Worm (Caenorhabditis elegans) whole organism, late embryonic: Measurements from ENCODE around the gene lin-8.

Experiments used
- Y22D7AL.16 ChIP-seq: sonication (generic microtip); optimal IDR thresholded peaks from 2 replicates; lab custom pipeline; 2016; ENCODE audit warnings: missing genetic modification characterization, missing compliant biosample characterization
- ahr-1 ChIP-seq: sonication (generic microtip); optimal IDR thresholded peaks from 2 replicates; lab custom pipeline; 2016; ENCODE audit warnings: missing genetic modification characterization, missing compliant biosample characterization
- ceh-18 ChIP-seq: sonication (generic microtip); optimal IDR thresholded peaks from 2 replicates; lab custom pipeline; 2016; ENCODE audit warnings: missing genetic modification characterization, missing compliant biosample characterization
- ceh-19 ChIP-seq: fragments of 200-800 bp; sonication (Bioruptor generic); optimal IDR thresholded peaks from 2 replicates; lab custom pipeline; 2018; ENCODE audit warnings: mild to moderate bottlenecking, missing genetic modification characterization, missing compliant biosample characterization
- ceh-30 ChIP-seq: fragments of 150-350 bp; optimal IDR thresholded peaks from 2 replicates; lab custom pipeline; 2014; ENCODE audit warnings: missing biosample characterization, missing genetic modification characterization
- ceh-31 ChIP-seq: sonication (generic microtip); optimal IDR thresholded peaks from 2 replicates; lab custom pipeline; 2016; ENCODE audit warnings: missing genetic modification characterization, missing compliant biosample characterization
- ceh-48 ChIP-seq: sonication (generic microtip); optimal IDR thresholded peaks from 2 replicates; lab custom pipeline; 2016; ENCODE audit warnings: missing genetic modification characterization, inconsistent platforms, missing compliant biosample characterization
- ceh-6 ChIP-seq: fragments of 200-800 bp; sonication (Bioruptor generic); optimal IDR thresholded peaks from 2 replicates; lab custom pipeline; 2018; ENCODE audit warnings: mild to moderate bottlenecking, missing genetic modification characterization, missing compliant biosample characterization
- dve-1 ChIP-seq: sonication (generic microtip); optimal IDR thresholded peaks from 2 replicates; lab custom pipeline; 2017; ENCODE audit warnings: antibody characterized with exemption, mild to moderate bottlenecking, missing genetic modification characterization, missing compliant biosample characterization
- elt-4 ChIP-seq: sonication (generic microtip); optimal IDR thresholded peaks from 2 replicates; lab custom pipeline; 2016; ENCODE audit warnings: missing genetic modification characterization, missing compliant biosample characterization
- fax-1 ChIP-seq: sonication (generic microtip); optimal IDR thresholded peaks from 2 replicates; lab custom pipeline; 2016; ENCODE audit warnings: missing genotype, missing genetic modification characterization, missing compliant biosample characterization
- gmeb-2 ChIP-seq: sonication (generic microtip); optimal IDR thresholded peaks from 2 replicates; lab custom pipeline; 2016; ENCODE audit warnings: missing genetic modification characterization, inconsistent platforms, missing compliant biosample characterization
- hlh-13 ChIP-seq: fragments of 200-800 bp; sonication (Bioruptor generic); optimal IDR thresholded peaks from 2 replicates; lab custom pipeline; 2018; ENCODE audit warnings: mild to moderate bottlenecking, missing genetic modification characterization, missing compliant biosample characterization
- hlh-15 ChIP-seq: sonication (generic microtip); optimal IDR thresholded peaks from 2 replicates; lab custom pipeline; 2016; ENCODE audit warnings: missing genetic modification characterization, missing compliant biosample characterization
- hlh-30 ChIP-seq: sonication (generic microtip); optimal IDR thresholded peaks from 2 replicates; lab custom pipeline; 2017; ENCODE audit warnings: antibody characterized with exemption, missing genetic modification characterization, missing compliant biosample characterization; ENCODE audit not compliant: insufficient read depth
- lim-6 ChIP-seq: sonication (generic microtip); optimal IDR thresholded peaks from 2 replicates; lab custom pipeline; 2016; ENCODE audit warnings: missing genetic modification characterization, missing compliant biosample characterization
- lin-11 ChIP-seq: fragments of 200-800 bp; sonication (Bioruptor generic); optimal IDR thresholded peaks from 2 replicates; lab custom pipeline; 2018; ENCODE audit warnings: mild to moderate bottlenecking, missing genetic modification characterization, missing compliant biosample characterization
- nhr-11 ChIP-seq: fragments of 150-350 bp; optimal IDR thresholded peaks from 2 replicates; lab custom pipeline; 2014; ENCODE audit warnings: missing biosample characterization, missing genetic modification characterization
- nhr-232 ChIP-seq: sonication (generic microtip); optimal IDR thresholded peaks from 2 replicates; lab custom pipeline; 2016; ENCODE audit warnings: missing genetic modification characterization, missing compliant biosample characterization
- pag-3 ChIP-seq: sonication (generic microtip); optimal IDR thresholded peaks from 2 replicates; lab custom pipeline; 2016; ENCODE audit warnings: missing compliant biosample characterization, missing genetic modification characterization, borderline replicate concordance
- pat-9 ChIP-seq: fragments of 200-800 bp; sonication (Bioruptor generic); optimal IDR thresholded peaks from 2 replicates; lab custom pipeline; 2018; ENCODE audit warnings: mild to moderate bottlenecking, missing genetic modification characterization, moderate library complexity, missing compliant biosample characterization
- sox-4 ChIP-seq: sonication (generic microtip); optimal IDR thresholded peaks from 2 replicates; lab custom pipeline; 2017; ENCODE audit warnings: mild to moderate bottlenecking, missing genetic modification characterization, inconsistent platforms, missing compliant biosample characterization
- tbx-2 ChIP-seq: sonication (generic microtip); optimal IDR thresholded peaks from 2 replicates; lab custom pipeline; 2016; ENCODE audit warnings: missing genetic modification characterization, missing compliant biosample characterization
- tbx-7 ChIP-seq: sonication (generic microtip); optimal IDR thresholded peaks from 2 replicates; lab custom pipeline; 2016; ENCODE audit warnings: missing genotype, missing genetic modification characterization, missing compliant biosample characterization
- ttx-3 ChIP-seq: sonication (generic microtip); optimal IDR thresholded peaks from 2 replicates; lab custom pipeline; 2016; ENCODE audit warnings: missing genetic modification reagents, missing genetic modification characterization, missing compliant biosample characterization
- unc-3 ChIP-seq, 2 experiments: fragments of 200-800 bp in 1 of 2; sonication (Bioruptor generic) in 1 of 2; sonication (generic microtip) in 1 of 2; conservative IDR thresholded peaks in 1 of 2; optimal IDR thresholded peaks in 1 of 2; 2 replicates each; pipeline versions ENCODE4 v1.3.6 to Lab custom; 2016 to 2022; ENCODE audit warnings: missing compliant biosample characterization in 2 of 2, missing genetic modification characterization in 2 of 2, missing genetic modification reagents in 1 of 2
- unc-42 ChIP-seq: sonication (generic microtip); optimal IDR thresholded peaks from 2 replicates; lab custom pipeline; 2016; ENCODE audit warnings: missing genotype, missing genetic modification characterization, missing compliant biosample characterization
- unc-55 ChIP-seq: sonication (generic microtip); optimal IDR thresholded peaks from 2 replicates; lab custom pipeline; 2017; ENCODE audit warnings: missing biosample characterization, missing genetic modification reagents, missing genetic modification characterization
- ztf-16 ChIP-seq: sonication (generic microtip); optimal IDR thresholded peaks from 2 replicates; lab custom pipeline; 2017; ENCODE audit warnings: missing genetic modification characterization, missing compliant biosample characterization

Gene lin-8

ce11 chrII:3064631-3065030 lies 8.0 kb downstream of the lin-8 start:
- TF ChIP-seq ceh-31 (tag; lab: Kevin White, UChicago): no peak
- peak; percentile 20 for TF ChIP-seq ceh-48 (tag; lab: Kevin White, UChicago)

- TF ChIP-seq hlh-13 (GFP tag; lab: Kevin White, UChicago) (no peak), dve-1 (no peak), ahr-1 (tag; lab: Kevin White, UChicago) (no peak), ceh-30 (no peak), ztf-16 (no peak), ceh-18 (no peak), gmeb-2 (tag; lab: Kevin White, UChicago) (no peak), hlh-30 (tag; lab: Kevin White, UChicago) (no peak), nhr-11 (tag; lab: Kevin White, UChicago) (no peak), pat-9 (tag; lab: Kevin White, UChicago) (no peak)
Measured at ce11 chrII:3065086-3065485, 8.5 kb downstream of the lin-8 start.

ce11 chrII:3066401-3066800 lies 9.8 kb downstream of the lin-8 start:
- TF ChIP-seq hlh-15 (tag; lab: Kevin White, UChicago): no peak
- TF ChIP-seq lim-6 (tag; lab: Kevin White, UChicago): no peak
- TF ChIP-seq ceh-30: no peak
- TF ChIP-seq ceh-48 (tag; lab: Kevin White, UChicago): peak; percentile 15

ce11 chrII:3067447-3067846 lies 10.8 kb downstream of the lin-8 start:
- TF ChIP-seq lim-6 (tag; lab: Kevin White, UChicago) (no peak), lin-11 (tag; lab: Kevin White, UChicago) (no peak), ceh-48 (tag; lab: Kevin White, UChicago) (peak; percentile 33), ceh-19 (GFP tag; lab: Kevin White, UChicago) (no peak), Y22D7AL.16 (tag; lab: Kevin White, UChicago) (no peak)

ce11 chrII:3067896-3068295 lies 11.3 kb downstream of the lin-8 start:
- no peak for TF ChIP-seq sox-4 (tag; lab: Kevin White, UChicago)
- TF ChIP-seq ceh-30: no peak
- TF ChIP-seq unc-42 (tag; lab: Kevin White, UChicago): no peak
- TF ChIP-seq tbx-2 (tag; lab: Kevin White, UChicago): no peak
- TF ChIP-seq pag-3 (tag; lab: Kevin White, UChicago): no peak
- TF ChIP-seq, all 69 proteins: peak for 0

- TF ChIP-seq ceh-48 (tag; lab: Kevin White, UChicago) (peak; percentile 16), elt-4 (no peak), fax-1 (tag; lab: Kevin White, UChicago) (no peak)
Measured at ce11 chrII:3068646-3069045, 12.0 kb downstream of the lin-8 start.

- TF ChIP-seq ceh-6 (no peak), ceh-48 (tag; lab: Kevin White, UChicago) (peak; percentile 39), unc-55 (GFP tag; lab: Kevin White, UChicago) (no peak), tbx-7 (tag; lab: Kevin White, UChicago) (no peak)
Measured at ce11 chrII:3070182-3070581, 13.6 kb downstream of the lin-8 start.

ce11 chrII:3071012-3071749 lies 14.6 kb downstream of the lin-8 start, which contains the start of gene Y25C1A.7:
Gene Y25C1A.7 (minus strand): TSS chrII:3071062.
- TF ChIP-seq fax-1 (tag; lab: Kevin White, UChicago): no peak
- TF ChIP-seq unc-3 (GFP tag; conservative IDR thresholded peaks at IDR 0.05; lab: Robert Waterston, UW): no peak
- TF ChIP-seq unc-3 (tag; optimal IDR thresholded peaks at IDR 0.05; lab: Kevin White, UChicago): no peak
- no peak for TF ChIP-seq dve-1
- TF ChIP-seq hlh-15 (tag; lab: Kevin White, UChicago): no peak
- no peak for TF ChIP-seq nhr-232 (tag; lab: Kevin White, UChicago)
- TF ChIP-seq ttx-3 (tag; lab: Kevin White, UChicago): no peak
